Fruit fly (Drosophila melanogaster) whole organism, prepupa: Measurements from ENCODE around the gene Jon65Ai.

Source experiments
- Blimp-1 ChIP-seq: fragments of 200-800 bp; sonication (Bioruptor generic); optimal IDR thresholded peaks from 3 replicates; lab custom pipeline; 2017; ENCODE audit warnings: missing biosample characterization, missing genetic modification characterization, mild to moderate bottlenecking, moderate library complexity, missing genetic modification reagents
- CG32006 ChIP-seq: fragments of 200-800 bp; sonication (Bioruptor generic); optimal IDR thresholded peaks from 3 replicates; lab custom pipeline; 2017; ENCODE audit warnings: missing biosample characterization, mild to moderate bottlenecking, missing genetic modification characterization
- CG6163 ChIP-seq: fragments of 200-800 bp; sonication (Bioruptor generic); IDR thresholded peaks from 3 replicates; pipeline ENCODE4 v1.3.6; 2022; ENCODE audit warnings: missing biosample characterization, missing genetic modification characterization
- CG8632 ChIP-seq: fragments of 200-800 bp; sonication (Bioruptor generic); optimal IDR thresholded peaks from 3 replicates; lab custom pipeline; 2016; ENCODE audit warnings: missing biosample characterization, missing genetic modification characterization
- acj6 ChIP-seq: fragments of 200-800 bp; sonication (Bioruptor generic); optimal IDR thresholded peaks from 3 replicates; lab custom pipeline; 2016; ENCODE audit warnings: missing biosample characterization, missing genetic modification characterization

- no peak for TF ChIP-seq Blimp-1 (GFP tag; lab: Kevin White, UChicago)
- no peak for TF ChIP-seq CG8632 (GFP tag; lab: Kevin White, UChicago)
- TF ChIP-seq CG6163 (GFP tag; lab: Robert Waterston, UW): no peak
- no peak for TF ChIP-seq acj6 (GFP tag; lab: Kevin White, UChicago)
- no peak for TF ChIP-seq CG32006 (GFP tag; lab: Kevin White, UChicago)
Measured at dm6 chr3L:6034511-6034910, 19.7 kb downstream of the Jon65Ai start, which contains the start of gene CG10477.
